Fruit fly (Drosophila melanogaster): Measurements from ENCODE around the gene btl.

btl gene

DNA sequence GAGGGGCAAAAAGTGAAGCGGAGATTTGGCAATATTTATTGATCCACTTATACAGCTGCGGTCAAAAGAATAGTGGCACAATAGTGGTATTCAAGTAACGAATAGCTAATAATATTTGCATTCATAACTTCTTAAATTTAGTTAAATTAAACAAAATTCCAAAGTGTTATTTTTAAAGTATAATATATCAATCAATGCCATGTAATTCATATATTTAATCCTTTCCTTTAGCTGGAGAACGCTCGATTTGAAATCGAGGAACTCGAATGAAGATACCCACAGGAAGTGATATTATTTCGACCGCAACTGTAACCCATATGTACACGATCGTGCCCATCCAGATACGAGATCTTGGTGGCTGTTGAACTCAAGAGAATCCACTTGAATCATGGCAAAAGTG is 3.7 kb downstream of the btl start:
- TF ChIP-seq HLH106 (tag; optimal IDR thresholded peaks at IDR 0.05) (peak; percentile 58), Jra (GFP tag; optimal IDR thresholded peaks at IDR 0.05) (no peak), Mio (GFP tag; optimal IDR thresholded peaks at IDR 0.05) (no peak), usp (GFP tag; optimal IDR thresholded peaks at IDR 0.05) (no peak), foxo (GFP tag; optimal IDR thresholded peaks at IDR 0.05) (peak in 1 of 2 experiments; percentile 9)

DNA sequence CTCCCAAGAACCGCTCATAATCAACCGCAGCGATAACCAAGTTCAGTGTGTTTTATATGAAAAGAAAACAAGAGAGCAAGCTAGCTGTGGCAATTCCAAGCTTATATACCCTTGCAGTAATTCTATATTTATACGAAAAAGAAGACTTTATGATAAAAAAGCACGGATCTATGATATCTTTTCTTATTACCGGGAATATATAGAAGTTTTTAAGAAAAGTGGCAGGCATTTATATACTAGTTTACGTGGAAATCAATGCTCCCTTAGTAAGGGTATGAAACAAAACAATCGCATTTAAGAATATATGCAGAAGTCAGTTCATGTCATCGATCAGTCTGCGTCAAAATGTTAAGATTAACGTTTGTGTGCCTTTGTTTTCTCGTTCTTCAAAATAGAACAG is 7.7 kb downstream of the btl start, which contains the start of gene CG8100:
TSS of gene CG8100 (plus strand) at position 333 of the 400 bp plus-strand sequence.
- no peak for TF ChIP-seq Vsx2 (GFP tag; optimal IDR thresholded peaks at IDR 0.05; ENCODE audit: partially characterized antibody)
- TF ChIP-seq ey (GFP tag; optimal IDR thresholded peaks at IDR 0.05), result peak; percentile 74
- TF ChIP-seq brk (GFP tag; optimal IDR thresholded peaks at IDR 0.05), result no peak
- no peak for TF ChIP-seq Hr78 (GFP tag; optimal IDR thresholded peaks at IDR 0.05)
- peak; percentile 21 for TF ChIP-seq CG32264 (GFP tag; optimal IDR thresholded peaks at IDR 0.05)
- TF ChIP-seq dl (GFP tag; optimal IDR thresholded peaks at IDR 0.05; ENCODE audit: insufficient read depth in 1 of 2, partially characterized antibody in 2 of 2), result no peak
- peak; percentile 80 for TF ChIP-seq fru (GFP tag; optimal IDR thresholded peaks at IDR 0.05)
- no peak for TF ChIP-seq Dif (GFP tag; optimal IDR thresholded peaks at IDR 0.05; ENCODE audit: partially characterized antibody)
- no peak for TF ChIP-seq Jra (GFP tag; optimal IDR thresholded peaks at IDR 0.05)
- TF ChIP-seq CrebA (GFP tag; optimal IDR thresholded peaks at IDR 0.05; ENCODE audit: borderline replicate concordance), result no peak
- peak; percentile 66 for TF ChIP-seq sage (GFP tag; optimal IDR thresholded peaks at IDR 0.05)
- TF ChIP-seq psq (GFP tag; optimal IDR thresholded peaks at IDR 0.05), result peak; percentile 57
- no peak for TF ChIP-seq Hr83 (GFP tag; optimal IDR thresholded peaks at IDR 0.05; ENCODE audit: poor library complexity, severe bottlenecking)
- no peak for TF ChIP-seq lola (GFP tag; optimal IDR thresholded peaks at IDR 0.05)
- TF ChIP-seq dsf (GFP tag; optimal IDR thresholded peaks at IDR 0.05; ENCODE audit: borderline replicate concordance), result no peak
- TF ChIP-seq usp (GFP tag; optimal IDR thresholded peaks at IDR 0.05), result no peak
- TF ChIP-seq tai (GFP tag; optimal IDR thresholded peaks at IDR 0.05), result no peak
- TF ChIP-seq Mio (GFP tag; optimal IDR thresholded peaks at IDR 0.05), result no peak
- TF ChIP-seq pan (optimal IDR thresholded peaks at IDR 0.05), result peak; percentile 7
- no peak for TF ChIP-seq CG9705 (GFP tag; optimal IDR thresholded peaks at IDR 0.05)
- peak; percentile 76 for TF ChIP-seq OdsH (GFP tag; optimal IDR thresholded peaks at IDR 0.05)
- TF ChIP-seq h (GFP tag; optimal IDR thresholded peaks at IDR 0.05), result peak; percentile 84
- TF ChIP-seq Myc (optimal IDR thresholded peaks at IDR 0.05), result no peak
- TF ChIP-seq jim (GFP tag; optimal IDR thresholded peaks at IDR 0.05), result no peak
- peak; percentile 34 for TF ChIP-seq dmrt93B (GFP tag; optimal IDR thresholded peaks at IDR 0.05)
- TF ChIP-seq GATAd (GFP tag; optimal IDR thresholded peaks at IDR 0.05), result no peak
- TF ChIP-seq Hnf4 (GFP tag; optimal IDR thresholded peaks at IDR 0.05), result peak; percentile 48
- peak; percentile 45 for TF ChIP-seq woc (GFP tag; optimal IDR thresholded peaks at IDR 0.05)
- TF ChIP-seq HLH106 (tag; optimal IDR thresholded peaks at IDR 0.05), result peak; percentile 35
- peak; percentile 20 for TF ChIP-seq Rel (GFP tag; optimal IDR thresholded peaks at IDR 0.05)
- TF ChIP-seq Rel (tag; optimal IDR thresholded peaks at IDR 0.05), result no peak
- TF ChIP-seq Dfd (GFP tag; optimal IDR thresholded peaks at IDR 0.05), result no peak
- TF ChIP-seq br (GFP tag; optimal IDR thresholded peaks at IDR 0.05), result peak; percentile 68
- TF ChIP-seq Abd-B (GFP tag; optimal IDR thresholded peaks at IDR 0.05), result no peak
- TF ChIP-seq rgr (GFP tag; optimal IDR thresholded peaks at IDR 0.05), result peak; percentile 71
- no peak for TF ChIP-seq N (GFP tag; optimal IDR thresholded peaks at IDR 0.05)
- TF ChIP-seq Sp1 (GFP tag; optimal IDR thresholded peaks at IDR 0.05), result peak; percentile 65
- TF ChIP-seq foxo (GFP tag; optimal IDR thresholded peaks at IDR 0.05), result peak in 1 of 2 experiments; percentile 72
- no peak for TF ChIP-seq sv (GFP tag; optimal IDR thresholded peaks at IDR 0.05)

DNA sequence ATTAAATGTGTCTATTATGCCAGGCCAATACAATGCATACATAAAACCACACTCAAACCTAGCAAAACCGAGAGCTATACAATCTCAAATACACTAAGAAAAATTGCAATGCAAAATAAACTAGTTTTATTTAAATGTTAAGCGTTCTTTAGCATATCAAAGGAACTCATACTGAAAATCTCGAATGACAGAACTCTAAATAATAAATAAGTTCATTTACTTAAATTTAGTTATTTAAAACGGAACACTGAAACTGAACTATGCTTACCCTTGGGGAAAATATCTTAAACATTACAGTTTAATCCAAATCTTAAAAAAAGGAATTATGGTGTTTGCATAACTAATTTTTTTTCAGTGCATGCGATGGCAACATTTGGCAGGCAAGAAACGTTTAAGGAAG is 10.7 kb downstream of the btl start:
- TF ChIP-seq Sp1 (GFP tag; optimal IDR thresholded peaks at IDR 0.05) (no peak), CG32264 (GFP tag; optimal IDR thresholded peaks at IDR 0.05) (no peak), rgr (GFP tag; optimal IDR thresholded peaks at IDR 0.05) (no peak), Hr78 (GFP tag; optimal IDR thresholded peaks at IDR 0.05) (no peak), Hr83 (GFP tag; optimal IDR thresholded peaks at IDR 0.05; ENCODE audit: poor library complexity, severe bottlenecking) (no peak), dmrt93B (GFP tag; optimal IDR thresholded peaks at IDR 0.05) (no peak), pan (optimal IDR thresholded peaks at IDR 0.05) (no peak), woc (GFP tag; optimal IDR thresholded peaks at IDR 0.05) (no peak), Hnf4 (GFP tag; optimal IDR thresholded peaks at IDR 0.05) (no peak), foxo (GFP tag; optimal IDR thresholded peaks at IDR 0.05) (no peak), Vsx2 (GFP tag; optimal IDR thresholded peaks at IDR 0.05; ENCODE audit: partially characterized antibody) (no peak), sage (GFP tag; optimal IDR thresholded peaks at IDR 0.05) (no peak), Dfd (GFP tag; optimal IDR thresholded peaks at IDR 0.05) (no peak), Jra (GFP tag; optimal IDR thresholded peaks at IDR 0.05) (no peak), N (GFP tag; optimal IDR thresholded peaks at IDR 0.05) (no peak), tai (GFP tag; optimal IDR thresholded peaks at IDR 0.05) (no peak)

Measured in whole organism, wandering third instar larva.